Fruit fly (Drosophila melanogaster): ENCODE data around the gene SNF4Agamma.
A peak's percentile ranks its signal among the peaks of the same experiment; 100 is the strongest.

SNF4Agamma gene

dm6 chr3R:21193742-21194141, 53.2 kb downstream of the SNF4Agamma start (continued):
- TF ChIP-seq fd64A (GFP tag; optimal IDR thresholded peaks at IDR 0.05) = peak; percentile 44
- TF ChIP-seq CG6689 (GFP tag; IDR thresholded peaks at IDR 0.05) = no peak
- TF ChIP-seq CG12104 (GFP tag; optimal IDR thresholded peaks at IDR 0.05) = no peak
- peak; percentile 59 for TF ChIP-seq ac (GFP tag; optimal IDR thresholded peaks at IDR 0.05)
- TF ChIP-seq trem (tag; optimal IDR thresholded peaks at IDR 0.05) = no peak
- TF ChIP-seq ham (GFP tag; IDR thresholded peaks at IDR 0.05) = no peak

DNA sequence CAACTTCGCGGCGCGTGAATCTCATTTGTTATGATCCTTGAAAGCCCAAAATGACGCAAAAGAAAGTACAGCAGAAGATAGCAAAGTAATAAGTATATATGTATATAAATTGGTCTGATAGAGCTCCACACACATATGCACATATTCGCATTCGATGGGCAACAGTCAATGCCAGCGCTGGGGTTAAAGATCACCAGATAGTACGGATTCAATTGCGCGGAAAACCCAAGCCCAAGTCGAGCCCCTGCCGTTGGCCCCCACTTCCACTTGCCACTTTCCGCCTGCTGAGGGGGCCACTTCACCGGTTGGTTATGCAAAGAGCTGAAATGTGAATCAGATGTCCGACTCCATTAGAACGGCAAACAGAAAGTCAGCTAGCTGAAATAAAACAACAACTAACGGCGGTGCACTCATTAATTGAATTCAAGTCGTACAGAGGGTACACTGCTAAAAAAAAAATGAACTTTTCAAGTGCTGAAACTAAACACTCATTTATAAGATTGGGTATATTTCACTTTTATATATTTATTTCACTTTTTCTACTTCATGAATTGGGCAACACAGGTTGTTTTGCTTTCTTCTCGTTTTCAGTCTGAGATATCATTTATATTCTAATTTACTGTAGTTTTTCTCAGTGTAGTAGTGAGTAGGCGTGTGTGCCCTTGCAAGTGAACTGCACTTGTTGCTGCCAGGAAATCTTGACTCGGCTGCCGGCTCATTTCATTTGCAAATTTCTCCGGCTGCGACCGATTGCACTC, 54.9 kb downstream of the SNF4Agamma start:
- TF ChIP-seq CG12744 (GFP tag; optimal IDR thresholded peaks at IDR 0.05) (no peak), esg (GFP tag; conservative IDR thresholded peaks at IDR 0.05) (peak; percentile 7; the same call in 1 of the 2 replicates), CG2129 (GFP tag; IDR thresholded peaks at IDR 0.05; ENCODE audit: partially characterized antibody) (no peak), gsb-n (tag; optimal IDR thresholded peaks at IDR 0.05) (no peak), nmo (GFP tag; optimal IDR thresholded peaks at IDR 0.05) (peak; percentile 9), CG11093 (GFP tag; IDR thresholded peaks at IDR 0.05) (no peak), psq (GFP tag; optimal IDR thresholded peaks at IDR 0.05) (no peak), h (optimal IDR thresholded peaks at IDR 0.05) (no peak), Hsf (GFP tag; optimal IDR thresholded peaks at IDR 0.05) (peak; percentile 2), Ets65A (GFP tag) (peak; percentile 78), CG12299 (tag; optimal IDR thresholded peaks at IDR 0.05) (no peak), Kr (GFP tag; optimal IDR thresholded peaks at IDR 0.05) (no peak), bsh (GFP tag; optimal IDR thresholded peaks at IDR 0.05) (peak in 1 of 2 experiments; percentile 40), CG6765 (GFP tag; optimal IDR thresholded peaks at IDR 0.05) (no peak), CG2712 (tag; optimal IDR thresholded peaks at IDR 0.05) (peak; percentile 35), CG4404 (GFP tag; IDR thresholded peaks at IDR 0.05) (0 out of 2 replicates have a peak, but pooled peaks have one; percentile 25), Oli (tag; optimal IDR thresholded peaks at IDR 0.05) (peak; percentile 32), CG13424 (tag; optimal IDR thresholded peaks at IDR 0.05) (no peak), CG17359 (tag; optimal IDR thresholded peaks at IDR 0.05) (no peak), CG11504 (tag; optimal IDR thresholded peaks at IDR 0.05) (peak; percentile 24), CG10979 (tag; optimal IDR thresholded peaks at IDR 0.05) (peak; percentile 12), CG1603 (tag; optimal IDR thresholded peaks at IDR 0.05) (no peak), Med (GFP tag) (peak; percentile 17), phol (tag; optimal IDR thresholded peaks at IDR 0.05) (peak; percentile 34), so (GFP tag; IDR thresholded peaks at IDR 0.05) (peak; percentile 17; the same call in 1 of the 3 replicates), kah (GFP tag; optimal IDR thresholded peaks at IDR 0.05) (no peak), CG4282 (GFP tag; optimal IDR thresholded peaks at IDR 0.05) (no peak), lola (GFP tag; optimal IDR thresholded peaks at IDR 0.05) (peak in 1 of 3 experiments; percentile 25), tgo (GFP tag; IDR thresholded peaks at IDR 0.05) (0 out of 3 replicates have a peak, but pooled peaks have one; percentile 21), nom (GFP tag; optimal IDR thresholded peaks at IDR 0.05) (peak; percentile 3), wor (GFP tag; IDR thresholded peaks at IDR 0.05) (no peak), her (GFP tag; optimal IDR thresholded peaks at IDR 0.05) (no peak), jing (GFP tag; optimal IDR thresholded peaks at IDR 0.05) (no peak), Xbp1 (GFP tag; optimal IDR thresholded peaks at IDR 0.05) (peak; percentile 14), ERR (GFP tag; optimal IDR thresholded peaks at IDR 0.05) (no peak), sna (GFP tag; IDR thresholded peaks at IDR 0.05; ENCODE audit: partially characterized antibody) (no peak), CG17612 (GFP tag; IDR thresholded peaks at IDR 0.05) (no peak), E2f1 (GFP tag; IDR thresholded peaks at IDR 0.05) (no peak), CG9932 (GFP tag; IDR thresholded peaks at IDR 0.05) (0 out of 2 replicates have a peak, but pooled peaks have one; percentile 34), Blimp-1 (GFP tag; optimal IDR thresholded peaks at IDR 0.05) (peak; percentile 14), vvl (GFP tag; IDR thresholded peaks at IDR 0.05) (0 out of 2 replicates have a peak, but pooled peaks have one; percentile 36), Antp (GFP tag; optimal IDR thresholded peaks at IDR 0.05) (no peak)
